Fruit fly (Drosophila melanogaster) whole organism, embryonic: ENCODE data around the gene CG31548.

Source experiments
- Aef1 ChIP-seq: fragments of 200-800 bp; sonication (Bioruptor generic); IDR thresholded peaks from 3 replicates; pipeline ENCODE4 v1.3.6; 2022; ENCODE audit warnings: missing biosample characterization, missing genetic modification characterization
- Atf3 ChIP-seq: fragments of 200-800 bp; sonication (Bioruptor generic); optimal IDR thresholded peaks from 3 replicates; lab custom pipeline; 2016; ENCODE audit warnings: missing biosample characterization, missing genetic modification characterization
- B-H1 ChIP-seq: fragments of 200-800 bp; sonication (Bioruptor generic); IDR thresholded peaks from 3 replicates; pipeline ENCODE4 v1.3.6; 2022; ENCODE audit warnings: missing biosample characterization, missing genetic modification characterization
- Bdp1 ChIP-seq: fragments of 200-800 bp; sonication (Bioruptor generic); optimal IDR thresholded peaks from 3 replicates; lab custom pipeline; 2016; ENCODE audit warnings: missing biosample characterization, missing genetic modification characterization
- CG10543 ChIP-seq: fragments of 200-800 bp; sonication (Bioruptor generic); optimal IDR thresholded peaks from 3 replicates; lab custom pipeline; 2017; ENCODE audit warnings: missing biosample characterization, mild to moderate bottlenecking, missing genetic modification characterization, moderate library complexity
- CG11247 ChIP-seq: fragments of 200-800 bp; sonication (Bioruptor generic); IDR thresholded peaks from 2 replicates; pipeline ENCODE4 v1.3.6; 2022; ENCODE audit warnings: missing biosample characterization, missing genetic modification characterization
- CG11398 ChIP-seq: fragments of 200-800 bp; sonication (Bioruptor generic); optimal IDR thresholded peaks from 2 replicates; lab custom pipeline; 2016; ENCODE audit warnings: missing biosample characterization, missing genetic modification characterization
- CG14050 ChIP-seq: fragments of 200-800 bp; sonication (Bioruptor generic); IDR thresholded peaks from 3 replicates; pipeline ENCODE4 v1.3.6; 2022; ENCODE audit warnings: missing biosample characterization, missing genetic modification characterization
- CG14710 ChIP-seq: fragments of 200-800 bp; sonication (Bioruptor generic); optimal IDR thresholded peaks from 3 replicates; lab custom pipeline; 2019; ENCODE audit warnings: missing biosample characterization, mild to moderate bottlenecking, missing genetic modification characterization, moderate library complexity
- CG15011 ChIP-seq: fragments of 200-800 bp; sonication (Bioruptor generic); optimal IDR thresholded peaks from 3 replicates; lab custom pipeline; 2018; ENCODE audit warnings: missing biosample characterization, mild to moderate bottlenecking, missing genetic modification characterization
- CG3163 ChIP-seq: fragments of 200-800 bp; sonication (Bioruptor generic); optimal IDR thresholded peaks from 3 replicates; lab custom pipeline; 2016; ENCODE audit warnings: missing biosample characterization, missing genetic modification characterization
- CG34422 ChIP-seq: fragments of 200-800 bp; sonication (Bioruptor generic); IDR thresholded peaks from 3 replicates; pipeline ENCODE4 v1.3.6; 2022; ENCODE audit warnings: missing biosample characterization, missing genetic modification characterization
- CG7357 ChIP-seq: fragments of 200-800 bp; sonication (Bioruptor generic); IDR thresholded peaks from 3 replicates; pipeline ENCODE4 v1.3.6; 2022; ENCODE audit warnings: missing biosample characterization, missing genetic modification characterization
- CG7839 ChIP-seq: fragments of 200-800 bp; sonication (Bioruptor generic); optimal IDR thresholded peaks from 3 replicates; lab custom pipeline; 2018; ENCODE audit warnings: missing biosample characterization, mild to moderate bottlenecking, missing genetic modification characterization, moderate library complexity
- CG8388 ChIP-seq: fragments of 200-800 bp; sonication (Bioruptor generic); optimal IDR thresholded peaks from 2 replicates; lab custom pipeline; 2019; ENCODE audit warnings: missing biosample characterization, mild to moderate bottlenecking, missing genetic modification characterization, moderate library complexity
- CG8765 ChIP-seq: fragments of 200-800 bp; sonication (Bioruptor generic); IDR thresholded peaks from 2 replicates; pipeline ENCODE4 v1.3.6; 2022; ENCODE audit warnings: missing biosample characterization, missing genetic modification characterization
- GATAe ChIP-seq: fragments of 200-800 bp; sonication (Bioruptor generic); conservative IDR thresholded peaks from 2 replicates; pipeline ENCODE4 v1.3.6; 2022; ENCODE audit warnings: missing biosample characterization, missing genetic modification characterization
- HHEX ChIP-seq: fragments of 200-800 bp; sonication (Bioruptor generic); optimal IDR thresholded peaks from 3 replicates; lab custom pipeline; 2017; ENCODE audit warnings: missing biosample characterization, mild to moderate bottlenecking, missing genetic modification characterization, missing genetic modification reagents
- HLH4C ChIP-seq: fragments of 200-800 bp; sonication (Bioruptor generic); IDR thresholded peaks from 3 replicates; pipeline ENCODE4 v1.3.6; 2022; ENCODE audit warnings: missing biosample characterization, missing genetic modification characterization; ENCODE audit not compliant: partially characterized antibody
- Meics ChIP-seq: fragments of 200-800 bp; sonication (Bioruptor generic); optimal IDR thresholded peaks from 2 replicates; lab custom pipeline; 2017; ENCODE audit warnings: missing biosample characterization, mild to moderate bottlenecking, missing genetic modification characterization
- Neu2 ChIP-seq: fragments of 200-800 bp; sonication (Bioruptor generic); optimal IDR thresholded peaks from 3 replicates; lab custom pipeline; 2016; ENCODE audit warnings: missing biosample characterization, missing genetic modification characterization, borderline replicate concordance
- Ptx1 ChIP-seq: fragments of 200-800 bp; sonication (Bioruptor generic); IDR thresholded peaks from 2 replicates; pipeline ENCODE4 v1.3.6; 2022; ENCODE audit warnings: missing biosample characterization, missing genetic modification characterization
- Xbp1 ChIP-seq: fragments of 200-800 bp; sonication (Bioruptor generic); optimal IDR thresholded peaks from 3 replicates; lab custom pipeline; 2016; ENCODE audit warnings: missing biosample characterization, mild to moderate bottlenecking, missing genetic modification characterization
- ase ChIP-seq: fragments of 200-800 bp; sonication (Bioruptor generic); IDR thresholded peaks from 3 replicates; pipeline ENCODE4 v1.3.6; 2022; ENCODE audit warnings: missing biosample characterization, missing genetic modification characterization
- az2 ChIP-seq: fragments of 200-800 bp; sonication (Bioruptor generic); optimal IDR thresholded peaks from 3 replicates; lab custom pipeline; 2016; ENCODE audit warnings: missing biosample characterization, missing genetic modification characterization
- bcd ChIP-seq: fragments of 200-800 bp; sonication (Bioruptor generic); optimal IDR thresholded peaks from 2 replicates; lab custom pipeline; 2017; ENCODE audit warnings: missing biosample characterization, mild to moderate bottlenecking, missing genetic modification characterization
- br ChIP-seq: fragments of >200 bp; optimal IDR thresholded peaks from 2 replicates; lab custom pipeline; 2017
- chinmo ChIP-seq: fragments of 200-800 bp; sonication (Bioruptor generic); IDR thresholded peaks from 4 replicates; pipeline ENCODE4 v1.3.6; 2022; ENCODE audit warnings: missing biosample characterization, missing genetic modification characterization; ENCODE audit not compliant: partially characterized antibody
- ewg ChIP-seq: fragments of 200-800 bp; sonication (Bioruptor generic); optimal IDR thresholded peaks from 3 replicates; lab custom pipeline; 2017; ENCODE audit warnings: mild to moderate bottlenecking, missing biosample characterization, missing genetic modification reagents, missing genetic modification characterization
- fd3F ChIP-seq: fragments of 200-800 bp; sonication (Bioruptor generic); optimal IDR thresholded peaks from 2 replicates; lab custom pipeline; 2018; ENCODE audit warnings: missing biosample characterization, mild to moderate bottlenecking, missing genetic modification characterization, moderate library complexity
- fru ChIP-seq: fragments of >200 bp; optimal IDR thresholded peaks from 2 replicates; lab custom pipeline; 2017
- gce ChIP-seq: fragments of 200-800 bp; sonication (Bioruptor generic); IDR thresholded peaks from 3 replicates; pipeline ENCODE4 v1.3.6; 2022; ENCODE audit warnings: missing biosample characterization, missing genetic modification characterization
- gcm ChIP-seq: fragments of 200-800 bp; sonication (Bioruptor generic); optimal IDR thresholded peaks from 2 replicates; lab custom pipeline; 2019; ENCODE audit warnings: missing biosample characterization, mild to moderate bottlenecking, missing genetic modification characterization, moderate library complexity
- gsb ChIP-seq: fragments of 200-800 bp; sonication (Bioruptor generic); IDR thresholded peaks from 2 replicates; pipeline ENCODE4 v1.3.6; 2022; ENCODE audit warnings: missing biosample characterization, missing genetic modification characterization
- h ChIP-seq: fragments of >200 bp; optimal IDR thresholded peaks from 2 replicates; lab custom pipeline; 2017
- her ChIP-seq: fragments of 200-800 bp; sonication (Bioruptor generic); optimal IDR thresholded peaks from 2 replicates; lab custom pipeline; 2016; ENCODE audit warnings: missing biosample characterization, missing genetic modification characterization
- hkb ChIP-seq, 2 experiments: fragments of 200-800 bp in 1 of 2; fragments of >200 bp in 1 of 2; sonication (Bioruptor generic) in 1 of 2; IDR thresholded peaks in 1 of 2; optimal IDR thresholded peaks in 1 of 2; 2 replicates each; pipeline versions ENCODE4 v1.3.6 to Lab custom; 2017 to 2022; ENCODE audit warnings: missing biosample characterization in 1 of 2, missing genetic modification characterization in 1 of 2
- ind ChIP-seq: fragments of 200-800 bp; sonication (Bioruptor generic); optimal IDR thresholded peaks from 3 replicates; lab custom pipeline; 2016; ENCODE audit warnings: missing biosample characterization, missing genetic modification characterization
- odd ChIP-seq: fragments of 200-800 bp; sonication (Bioruptor generic); optimal IDR thresholded peaks from 2 replicates; lab custom pipeline; 2017; ENCODE audit warnings: missing biosample characterization, mild to moderate bottlenecking, missing genetic modification characterization
- peb ChIP-seq: fragments of 200-800 bp; sonication (Bioruptor generic); IDR thresholded peaks from 2 replicates; pipeline ENCODE4 v1.3.6; 2022; ENCODE audit warnings: missing biosample characterization, missing genetic modification characterization
- pzg ChIP-seq: fragments of 200-800 bp; sonication (Bioruptor generic); optimal IDR thresholded peaks from 3 replicates; lab custom pipeline; 2018; ENCODE audit warnings: missing biosample characterization, mild to moderate bottlenecking, missing genetic modification characterization, moderate library complexity
- sc ChIP-seq, 3 experiments: fragments of >200 bp in 2 of 3; fragments of 200-800 bp in 1 of 3; sonication (Bioruptor generic) in 1 of 3; optimal IDR thresholded peaks; 2 replicates in 2 of 3; 3 replicates in 1 of 3; lab custom pipeline; 2017; ENCODE audit warnings: mild to moderate bottlenecking in 1 of 3, missing biosample characterization in 1 of 3, missing genetic modification characterization in 1 of 3, missing genetic modification reagents in 1 of 3
- tio ChIP-seq: fragments of 200-800 bp; sonication (Bioruptor generic); optimal IDR thresholded peaks from 2 replicates; lab custom pipeline; 2017; ENCODE audit warnings: missing biosample characterization, missing genetic modification characterization, inconsistent platforms
- zf30C ChIP-seq: fragments of 200-800 bp; sonication (Bioruptor generic); optimal IDR thresholded peaks from 3 replicates; lab custom pipeline; 2018; ENCODE audit warnings: missing biosample characterization, mild to moderate bottlenecking, missing genetic modification characterization

Gene CG31548

dm6 chr3R:5636519-5637430, at the start of gene CG31548, which contains the start of gene CG12170 (continued):
- TF ChIP-seq Meics (no peak), h (lab: Kevin White, UChicago) (no peak), HLH4C (GFP tag; lab: Robert Waterston, UW) (no peak), CG14710 (peak; percentile 70), fru (lab: Kevin White, UChicago) (no peak), CG11398 (GFP tag; lab: Kevin White, UChicago) (no peak), pzg (GFP tag; lab: Kevin White, UChicago) (peak; percentile 15), bcd (GFP tag; lab: Kevin White, UChicago) (no peak), GATAe (no peak), CG7357 (GFP tag; lab: Robert Waterston, UW) (no peak), CG10543 (GFP tag; lab: Kevin White, UChicago) (no peak), CG14050 (GFP tag; lab: Robert Waterston, UW) (no peak), gce (GFP tag; lab: Robert Waterston, UW) (no peak), CG7839 (tag; lab: Kevin White, UChicago) (no peak), her (peak; percentile 42), HHEX (no peak), CG11247 (GFP tag; lab: Robert Waterston, UW) (no peak), chinmo (GFP tag; lab: Robert Waterston, UW) (no peak), peb (GFP tag; lab: Robert Waterston, UW) (no peak), hkb (optimal IDR thresholded peaks at IDR 0.05; lab: Kevin White, UChicago) (no peak), hkb (GFP tag; IDR thresholded peaks at IDR 0.05; lab: Robert Waterston, UW) (peak; percentile 75), az2 (GFP tag; lab: Kevin White, UChicago) (peak; percentile 56), CG34422 (GFP tag; lab: Robert Waterston, UW) (0 out of 3 replicates have a peak, but pooled peaks have one; percentile 16), gcm (peak; percentile 50), odd (no peak), ase (GFP tag; lab: Robert Waterston, UW) (no peak), B-H1 (GFP tag; lab: Robert Waterston, UW) (0 out of 3 replicates have a peak, but pooled peaks have one; percentile 15), sc (optimal IDR thresholded peaks at IDR 0.05; lab: Kevin White, UChicago) (no peak), sc (GFP tag; optimal IDR thresholded peaks at IDR 0.05; lab: Kevin White, UChicago) (no peak), gsb (GFP tag; lab: Robert Waterston, UW) (no peak), Atf3 (GFP tag; lab: Kevin White, UChicago) (no peak), ind (GFP tag; lab: Kevin White, UChicago) (peak; percentile 33), Neu2 (GFP tag; lab: Kevin White, UChicago) (no peak), zf30C (no peak), br (lab: Kevin White, UChicago) (no peak), Xbp1 (GFP tag; lab: Kevin White, UChicago) (peak; percentile 72), ewg (GFP tag; lab: Kevin White, UChicago) (peak; percentile 32), CG15011 (no peak), tio (GFP tag; lab: Kevin White, UChicago) (no peak), Bdp1 (GFP tag; lab: Kevin White, UChicago) (no peak), Ptx1 (GFP tag; lab: Robert Waterston, UW) (peak; percentile 36; the same call in 1 of the 2 replicates), Aef1 (GFP tag; lab: Robert Waterston, UW) (0 out of 3 replicates have a peak, but pooled peaks have one; percentile 18), fd3F (GFP tag; lab: Kevin White, UChicago) (peak; percentile 11), CG8765 (no peak), CG8388 (GFP tag; lab: Kevin White, UChicago) (peak; percentile 60), CG3163 (GFP tag; lab: Kevin White, UChicago) (no peak)
